Worm (Caenorhabditis elegans) whole organism, mixed stage, embryonic: ENCODE measurements around the gene srg-42.
"Not testable (repeated sequence)": the region's sequence is repeated elsewhere in the genome, so short reads cannot be mapped to it uniquely, and the experiment has no call there.

ENCODE experiments used
- elt-1 ChIP-seq: sonication (generic microtip); optimal IDR thresholded peaks from 2 replicates; lab custom pipeline; 2017; ENCODE audit warnings: missing genetic modification characterization, mild to moderate bottlenecking, missing compliant biosample characterization, antibody characterized with exemption, moderate library complexity, borderline replicate concordance; ENCODE audit not compliant: insufficient read depth
- nhr-12 ChIP-seq: fragments of 150-350 bp; optimal IDR thresholded peaks from 2 replicates; lab custom pipeline; 2014; ENCODE audit warnings: missing biosample characterization, missing genetic modification characterization
- zip-8 ChIP-seq: fragments of 150-350 bp; optimal IDR thresholded peaks from 2 replicates; lab custom pipeline; 2014; ENCODE audit warnings: missing biosample characterization, missing genetic modification characterization

Gene srg-42

ce11 chrV:11109647-11110046 is 48.2 kb downstream of the srg-42 start, which contains the start of gene Y42A5A.5:
Y42A5A.5 (minus strand) TSS chrV:11109747.
- not testable (repeated sequence) for TF ChIP-seq zip-8, nhr-12, elt-1 (tag; lab: Kevin White, UChicago)
